Worm (Caenorhabditis elegans): Measurements from ENCODE around the gene str-250.

DNA sequence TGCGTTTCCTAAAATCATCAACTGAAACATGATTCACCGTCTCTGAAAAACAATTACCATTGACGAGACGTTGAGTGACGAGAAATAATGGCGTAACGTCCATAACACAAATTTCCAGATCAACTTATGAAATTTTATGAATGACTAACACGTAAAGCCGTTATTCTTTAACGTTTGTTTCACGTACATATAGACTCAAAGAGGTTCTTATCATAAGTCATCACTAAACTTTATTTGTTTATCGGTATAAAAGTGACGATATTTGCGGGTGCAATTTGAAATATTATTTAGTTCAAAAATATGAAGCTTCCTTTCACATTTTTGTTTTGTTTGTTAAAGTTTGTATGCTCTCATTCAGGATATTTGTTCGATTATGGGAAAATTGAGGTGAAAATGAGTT, 19.2 kb upstream of the str-250 start, which contains the start of gene oac-3:
- no peak for TF ChIP-seq nhr-237 (tag; optimal IDR thresholded peaks at IDR 0.05)
- TF ChIP-seq blmp-1 (tag; optimal IDR thresholded peaks at IDR 0.05; ENCODE audit: insufficient read depth), result no peak
- TF ChIP-seq ceh-82 (tag; optimal IDR thresholded peaks at IDR 0.05), result no peak
- TF ChIP-seq ama-1 (optimal IDR thresholded peaks at IDR 0.05), result no peak
- TF ChIP-seq nhr-129 (tag; optimal IDR thresholded peaks at IDR 0.05), result no peak

Data from whole organism, L2 larva.